Fruit fly (Drosophila melanogaster) whole organism, embryonic: ENCODE results near the gene CCDC53.
A peak's percentile ranks its signal among the peaks of the same experiment; 100 is the strongest.

Source experiments
- Asciz ChIP-seq: fragments of 200-800 bp; sonication (Bioruptor generic); optimal IDR thresholded peaks from 2 replicates; lab custom pipeline; 2017; ENCODE audit warnings: missing biosample characterization, mild to moderate bottlenecking, missing genetic modification characterization, missing genetic modification reagents
- Atf6 ChIP-seq: fragments of 200-800 bp; sonication (Bioruptor generic); IDR thresholded peaks from 2 replicates; pipeline ENCODE4 v1.3.6; 2022; ENCODE audit warnings: missing biosample characterization, missing genetic modification characterization
- Bdp1 ChIP-seq: fragments of 200-800 bp; sonication (Bioruptor generic); optimal IDR thresholded peaks from 3 replicates; lab custom pipeline; 2016; ENCODE audit warnings: missing biosample characterization, missing genetic modification characterization
- CG1024 ChIP-seq: fragments of 200-800 bp; sonication (Bioruptor generic); IDR thresholded peaks from 2 replicates; pipeline ENCODE4 v1.3.6; 2022; ENCODE audit warnings: missing biosample characterization, missing genetic modification characterization
- CG12071 ChIP-seq: fragments of 200-800 bp; sonication (Bioruptor generic); optimal IDR thresholded peaks from 3 replicates; lab custom pipeline; 2018; ENCODE audit warnings: missing biosample characterization, mild to moderate bottlenecking, missing genetic modification characterization
- CG12155 ChIP-seq: fragments of 200-800 bp; sonication (Bioruptor generic); optimal IDR thresholded peaks from 3 replicates; lab custom pipeline; 2016; ENCODE audit warnings: missing biosample characterization, missing genetic modification characterization
- CG12219 ChIP-seq: fragments of 200-800 bp; sonication (Bioruptor generic); optimal IDR thresholded peaks from 3 replicates; lab custom pipeline; 2018; ENCODE audit warnings: missing biosample characterization, mild to moderate bottlenecking, missing genetic modification characterization
- CG12236 ChIP-seq: fragments of 200-800 bp; sonication (Bioruptor generic); optimal IDR thresholded peaks from 2 replicates; lab custom pipeline; 2016; ENCODE audit warnings: missing biosample characterization, missing genetic modification characterization
- CG15514 ChIP-seq: fragments of 200-800 bp; sonication (Bioruptor generic); optimal IDR thresholded peaks from 3 replicates; lab custom pipeline; 2017; ENCODE audit warnings: missing biosample characterization, missing genetic modification characterization, mild to moderate bottlenecking, moderate library complexity, missing genetic modification reagents
- CG15696 ChIP-seq: fragments of 200-800 bp; sonication (Bioruptor generic); optimal IDR thresholded peaks from 2 replicates; lab custom pipeline; 2019; ENCODE audit warnings: missing biosample characterization, mild to moderate bottlenecking, missing genetic modification characterization, moderate library complexity
- CG16813 ChIP-seq: fragments of 200-800 bp; sonication (Bioruptor generic); IDR thresholded peaks from 3 replicates; pipeline ENCODE4 v1.3.6; 2022; ENCODE audit warnings: missing biosample characterization, missing genetic modification characterization; ENCODE audit not compliant: partially characterized antibody
- CG2678 ChIP-seq: fragments of 200-800 bp; sonication (Bioruptor generic); optimal IDR thresholded peaks from 3 replicates; lab custom pipeline; 2019; ENCODE audit warnings: missing biosample characterization, mild to moderate bottlenecking, missing genetic modification characterization, moderate library complexity
- CG2875 ChIP-seq: fragments of 200-800 bp; sonication (Bioruptor generic); optimal IDR thresholded peaks from 2 replicates; lab custom pipeline; 2017; ENCODE audit warnings: missing biosample characterization, mild to moderate bottlenecking, missing genetic modification characterization, missing genetic modification reagents
- CG2889 ChIP-seq: fragments of 200-800 bp; sonication (Bioruptor generic); IDR thresholded peaks from 3 replicates; pipeline ENCODE4 v1.3.6; 2022; ENCODE audit warnings: missing biosample characterization, missing genetic modification characterization
- CG30403 ChIP-seq: fragments of 200-800 bp; sonication (Bioruptor generic); optimal IDR thresholded peaks from 3 replicates; lab custom pipeline; 2016; ENCODE audit warnings: missing biosample characterization, missing genetic modification characterization
- CG31388 ChIP-seq: fragments of 200-800 bp; sonication (Bioruptor generic); optimal IDR thresholded peaks from 2 replicates; lab custom pipeline; 2016; ENCODE audit warnings: missing biosample characterization, missing genetic modification characterization
- CG7786 ChIP-seq: fragments of 200-800 bp; sonication (Bioruptor generic); optimal IDR thresholded peaks from 2 replicates; lab custom pipeline; 2016; ENCODE audit warnings: missing biosample characterization, missing genetic modification characterization
- D19A ChIP-seq: fragments of 200-800 bp; optimal IDR thresholded peaks from 3 replicates; lab custom pipeline; 2019; ENCODE audit warnings: missing biosample characterization, mild to moderate bottlenecking, missing genetic modification characterization, moderate library complexity
- Deaf1 ChIP-seq: fragments of 200-800 bp; optimal IDR thresholded peaks from 3 replicates; lab custom pipeline; 2019; ENCODE audit warnings: missing biosample characterization, mild to moderate bottlenecking, missing genetic modification characterization, moderate library complexity
- Dek ChIP-seq: fragments of 200-800 bp; sonication (Bioruptor generic); optimal IDR thresholded peaks from 3 replicates; lab custom pipeline; 2019; ENCODE audit warnings: missing biosample characterization, mild to moderate bottlenecking, missing genetic modification characterization, moderate library complexity
- ERR ChIP-seq: fragments of 200-800 bp; sonication (Bioruptor generic); optimal IDR thresholded peaks from 2 replicates; lab custom pipeline; 2016; ENCODE audit warnings: missing biosample characterization, missing genetic modification characterization
- H2.0 ChIP-seq: fragments of 200-800 bp; sonication (Bioruptor generic); IDR thresholded peaks from 2 replicates; pipeline ENCODE4 v1.3.6; 2022; ENCODE audit warnings: missing biosample characterization, missing genetic modification characterization
- HLH3B ChIP-seq: fragments of 200-800 bp; sonication (Bioruptor generic); IDR thresholded peaks from 2 replicates; pipeline ENCODE4 v1.3.6; 2022; ENCODE audit warnings: missing biosample characterization, missing genetic modification characterization
- HLH4C ChIP-seq: fragments of 200-800 bp; sonication (Bioruptor generic); IDR thresholded peaks from 3 replicates; pipeline ENCODE4 v1.3.6; 2022; ENCODE audit warnings: missing biosample characterization, missing genetic modification characterization; ENCODE audit not compliant: partially characterized antibody
- HmgD ChIP-seq: fragments of 200-800 bp; sonication (Bioruptor generic); optimal IDR thresholded peaks from 3 replicates; lab custom pipeline; 2016; ENCODE audit warnings: missing biosample characterization, missing genetic modification characterization
- Lhr ChIP-seq: fragments of 200-800 bp; sonication (Bioruptor generic); optimal IDR thresholded peaks from 3 replicates; lab custom pipeline; 2017; ENCODE audit warnings: mild to moderate bottlenecking, missing biosample characterization, missing genetic modification reagents, missing genetic modification characterization
- Max ChIP-seq: fragments of 200-800 bp; sonication (Bioruptor generic); optimal IDR thresholded peaks from 2 replicates; lab custom pipeline; 2016; ENCODE audit warnings: missing biosample characterization, mild to moderate bottlenecking, missing genetic modification characterization
- Oli ChIP-seq: fragments of 200-800 bp; sonication (Bioruptor generic); optimal IDR thresholded peaks from 2 replicates; lab custom pipeline; 2018; ENCODE audit warnings: missing biosample characterization, mild to moderate bottlenecking, missing genetic modification characterization, moderate library complexity
- Pdp1 ChIP-seq, 2 experiments: fragments of 200-800 bp; sonication (Bioruptor generic); optimal IDR thresholded peaks; 3 replicates each; lab custom pipeline; 2016; ENCODE audit warnings: missing biosample characterization in 2 of 2, missing genetic modification characterization in 2 of 2, mild to moderate bottlenecking in 1 of 2, moderate library complexity in 1 of 2
- Sry-β ChIP-seq: fragments of 200-800 bp; sonication (Bioruptor generic); optimal IDR thresholded peaks from 2 replicates; lab custom pipeline; 2018; ENCODE audit warnings: missing biosample characterization, mild to moderate bottlenecking, missing genetic modification characterization, moderate library complexity
- Trl ChIP-seq, 3 experiments: fragments of >200 bp in 2 of 3; fragments of 200-800 bp in 1 of 3; sonication (Bioruptor generic) in 1 of 3; optimal IDR thresholded peaks; 2 replicates in 1 of 3; 3 replicates in 2 of 3; lab custom pipeline; 2016 to 2017; ENCODE audit warnings: missing biosample characterization in 1 of 3, missing genetic modification characterization in 1 of 3
- YL-1 ChIP-seq: fragments of 200-800 bp; sonication (Bioruptor generic); optimal IDR thresholded peaks from 3 replicates; lab custom pipeline; 2017; ENCODE audit warnings: missing biosample characterization, mild to moderate bottlenecking, missing genetic modification characterization
- bigmax ChIP-seq: fragments of 200-800 bp; sonication (Bioruptor generic); optimal IDR thresholded peaks from 2 replicates; lab custom pipeline; 2018; ENCODE audit warnings: missing biosample characterization, mild to moderate bottlenecking, missing genetic modification characterization
- caup ChIP-seq: fragments of 200-800 bp; sonication (Bioruptor generic); optimal IDR thresholded peaks from 3 replicates; lab custom pipeline; 2017; ENCODE audit warnings: missing biosample characterization, mild to moderate bottlenecking, missing genetic modification characterization, moderate library complexity; ENCODE audit not compliant: severe bottlenecking
- croc ChIP-seq: fragments of 200-800 bp; sonication (Bioruptor generic); conservative IDR thresholded peaks from 3 replicates; pipeline ENCODE4 v1.3.6; 2022; ENCODE audit warnings: missing biosample characterization, missing genetic modification characterization
- eve ChIP-seq, 2 experiments: fragments of >200 bp; optimal IDR thresholded peaks; 2 replicates each; lab custom pipeline; 2017; ENCODE audit warnings: missing biosample characterization in 2 of 2, missing genetic modification characterization in 2 of 2
- eyg ChIP-seq: fragments of 200-800 bp; sonication (Bioruptor generic); optimal IDR thresholded peaks from 3 replicates; lab custom pipeline; 2016; ENCODE audit warnings: missing biosample characterization, missing genetic modification characterization
- gro ChIP-seq: fragments of 200-800 bp; sonication (Bioruptor generic); optimal IDR thresholded peaks from 2 replicates; lab custom pipeline; 2016; ENCODE audit warnings: missing biosample characterization, missing genetic modification characterization
- ham ChIP-seq: fragments of 200-800 bp; sonication (Bioruptor generic); IDR thresholded peaks from 2 replicates; pipeline ENCODE4 v1.3.6; 2022; ENCODE audit warnings: missing biosample characterization, missing genetic modification characterization
- her ChIP-seq: fragments of 200-800 bp; sonication (Bioruptor generic); optimal IDR thresholded peaks from 2 replicates; lab custom pipeline; 2016; ENCODE audit warnings: missing biosample characterization, missing genetic modification characterization
- jing ChIP-seq: fragments of 200-800 bp; sonication (Bioruptor generic); optimal IDR thresholded peaks from 2 replicates; lab custom pipeline; 2018; ENCODE audit warnings: missing biosample characterization, mild to moderate bottlenecking, missing genetic modification characterization
- kni ChIP-seq: fragments of 200-800 bp; sonication (Bioruptor generic); optimal IDR thresholded peaks from 3 replicates; lab custom pipeline; 2017; ENCODE audit warnings: mild to moderate bottlenecking, missing biosample characterization, missing genetic modification reagents, missing genetic modification characterization
- lov ChIP-seq, 2 experiments: fragments of 200-800 bp in 1 of 2; fragments of >200 bp in 1 of 2; sonication (Bioruptor generic) in 1 of 2; IDR thresholded peaks in 1 of 2; optimal IDR thresholded peaks in 1 of 2; 2 replicates in 1 of 2; 3 replicates in 1 of 2; pipeline versions ENCODE4 v1.3.6 to Lab custom; 2017 to 2022; ENCODE audit warnings: missing biosample characterization in 1 of 2, missing genetic modification characterization in 1 of 2
- odd ChIP-seq: fragments of 200-800 bp; sonication (Bioruptor generic); optimal IDR thresholded peaks from 2 replicates; lab custom pipeline; 2017; ENCODE audit warnings: missing biosample characterization, mild to moderate bottlenecking, missing genetic modification characterization
- p53 ChIP-seq: fragments of 200-800 bp; sonication (Bioruptor generic); optimal IDR thresholded peaks from 2 replicates; lab custom pipeline; 2016; ENCODE audit warnings: missing biosample characterization, missing genetic modification characterization
- pb ChIP-seq: fragments of 200-800 bp; sonication (Bioruptor generic); optimal IDR thresholded peaks from 3 replicates; lab custom pipeline; 2016; ENCODE audit warnings: missing biosample characterization, missing genetic modification characterization
- pzg ChIP-seq: fragments of 200-800 bp; sonication (Bioruptor generic); optimal IDR thresholded peaks from 3 replicates; lab custom pipeline; 2018; ENCODE audit warnings: missing biosample characterization, mild to moderate bottlenecking, missing genetic modification characterization, moderate library complexity
- sd ChIP-seq: fragments of 200-800 bp; sonication (Bioruptor generic); optimal IDR thresholded peaks from 3 replicates; lab custom pipeline; 2018; ENCODE audit warnings: missing biosample characterization, mild to moderate bottlenecking, missing genetic modification characterization, moderate library complexity
- tgo ChIP-seq: fragments of 200-800 bp; sonication (Bioruptor generic); IDR thresholded peaks from 3 replicates; pipeline ENCODE4 v1.3.6; 2022; ENCODE audit warnings: missing biosample characterization, missing genetic modification characterization
- wdn ChIP-seq: fragments of 200-800 bp; sonication (Bioruptor generic); IDR thresholded peaks from 2 replicates; pipeline ENCODE4 v1.3.6; 2022; ENCODE audit warnings: missing biosample characterization, missing genetic modification characterization

The CCDC53 gene

DNA sequence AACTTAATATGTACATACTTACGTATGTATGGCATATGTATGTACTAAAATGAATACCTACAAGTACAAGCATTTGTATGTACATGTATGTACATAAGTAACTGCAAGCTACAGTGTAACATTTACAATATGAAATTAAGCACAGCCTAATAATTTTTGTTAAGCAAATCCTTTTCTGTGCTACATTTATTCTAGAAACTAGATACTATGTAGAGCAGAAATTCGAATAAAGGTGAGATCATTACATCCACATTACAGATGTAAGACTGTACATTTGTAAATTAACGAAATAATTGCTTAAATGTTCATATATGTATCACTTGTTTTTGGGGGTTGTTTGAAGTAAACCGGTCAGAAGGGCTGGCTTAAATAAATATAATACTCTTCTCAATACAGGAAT is 49.0 kb upstream of the CCDC53 start (continued):
- TF ChIP-seq Atf6 (GFP tag; lab: Robert Waterston, UW) = no peak
- TF ChIP-seq H2.0 (GFP tag; lab: Robert Waterston, UW) = peak; percentile 41; the same call in 1 of the 2 replicates
- no peak for TF ChIP-seq sd
- no peak for TF ChIP-seq ham (GFP tag; lab: Robert Waterston, UW)
- no peak for TF ChIP-seq pzg
- no peak for TF ChIP-seq caup
- TF ChIP-seq pb = no peak
- TF ChIP-seq Trl (optimal IDR thresholded peaks at IDR 0.05; lab: Kevin White, UChicago) = no peak
- TF ChIP-seq Trl (GFP tag; optimal IDR thresholded peaks at IDR 0.05; lab: Kevin White, UChicago) = no peak
- TF ChIP-seq Max = no peak
- no peak for TF ChIP-seq CG1024 (GFP tag; lab: Robert Waterston, UW)
- TF ChIP-seq Lhr (GFP tag; lab: Kevin White, UChicago) = no peak
- no peak for TF ChIP-seq CG2875 (GFP tag; lab: Kevin White, UChicago)
- TF ChIP-seq eve (GFP tag; optimal IDR thresholded peaks at IDR 0.05; lab: Kevin White, UChicago) = peak in 1 of 2 experiments; percentile 22
- no peak for TF ChIP-seq CG30403 (GFP tag; lab: Kevin White, UChicago)
- no peak for TF ChIP-seq wdn (GFP tag; lab: Robert Waterston, UW)
- TF ChIP-seq Dek (tag; lab: Kevin White, UChicago) = no peak
- peak; percentile 19; the same call in 1 of the 3 replicates for TF ChIP-seq tgo (GFP tag; lab: Robert Waterston, UW)
- no peak for TF ChIP-seq CG31388
- TF ChIP-seq lov (optimal IDR thresholded peaks at IDR 0.05; lab: Kevin White, UChicago) = no peak
- no peak for TF ChIP-seq lov (GFP tag; IDR thresholded peaks at IDR 0.05; lab: Robert Waterston, UW)
- no peak for TF ChIP-seq Sry-β (GFP tag; lab: Kevin White, UChicago)
- TF ChIP-seq her (GFP tag; lab: Kevin White, UChicago) = no peak
- no peak for TF ChIP-seq kni (GFP tag; lab: Kevin White, UChicago)
- TF ChIP-seq Oli (tag; lab: Kevin White, UChicago) = no peak
- no peak for TF ChIP-seq odd (GFP tag; lab: Kevin White, UChicago)
- no peak for TF ChIP-seq bigmax (GFP tag; lab: Kevin White, UChicago)
- TF ChIP-seq HLH4C (GFP tag; lab: Robert Waterston, UW) = no peak
- peak; percentile 13 for TF ChIP-seq CG12155 (GFP tag; lab: Kevin White, UChicago)
- TF ChIP-seq eyg (GFP tag; lab: Kevin White, UChicago) = no peak
- TF ChIP-seq HLH3B = no peak
- peak; percentile 33 for TF ChIP-seq Asciz
- TF ChIP-seq gro = no peak
- no peak for TF ChIP-seq Deaf1
- no peak for TF ChIP-seq CG12071 (GFP tag; lab: Kevin White, UChicago)
- TF ChIP-seq CG12219 (GFP tag; lab: Kevin White, UChicago) = peak; percentile 9
- no peak for TF ChIP-seq CG7786 (GFP tag; lab: Kevin White, UChicago)
- TF ChIP-seq CG15696 (tag; lab: Kevin White, UChicago) = no peak
- TF ChIP-seq YL-1 = no peak
- no peak for TF ChIP-seq Pdp1 (GFP tag; optimal IDR thresholded peaks at IDR 0.05; lab: Kevin White, UChicago)
- no peak for TF ChIP-seq Bdp1
- TF ChIP-seq CG15514 = peak; percentile 17
- TF ChIP-seq D19A (tag; lab: Kevin White, UChicago) = no peak
- peak; percentile 48 for TF ChIP-seq CG2678
- no peak for TF ChIP-seq HmgD (GFP tag; lab: Kevin White, UChicago)
- no peak for TF ChIP-seq CG12236 (GFP tag; lab: Kevin White, UChicago)
- TF ChIP-seq ERR (GFP tag; lab: Kevin White, UChicago) = no peak
- no peak for TF ChIP-seq jing (GFP tag; lab: Kevin White, UChicago)
- TF ChIP-seq CG16813 (GFP tag; lab: Robert Waterston, UW) = no peak
- TF ChIP-seq CG2889 (GFP tag; lab: Robert Waterston, UW) = no peak
- TF ChIP-seq p53 (GFP tag; lab: Kevin White, UChicago) = no peak
- TF ChIP-seq croc = no peak
